Fruit fly (Drosophila melanogaster) whole organism: Measurements from ENCODE around the gene CG17344.

Experiments
- CG8478 ChIP-seq: fragments of >200 bp; optimal IDR thresholded peaks from 2 replicates; lab custom pipeline; 2018; ENCODE audit warnings: inconsistent platforms
- Dll ChIP-seq: fragments of >200 bp; optimal IDR thresholded peaks from 2 replicates; lab custom pipeline; 2017
- EcR ChIP-seq, 2 experiments: fragments of >200 bp; optimal IDR thresholded peaks; 2 replicates each; lab custom pipeline; 2017; ENCODE audit warnings: missing biosample characterization in 2 of 2, missing genetic modification characterization in 2 of 2, missing genetic modification reagents in 2 of 2
- pan ChIP-seq: fragments of >200 bp; optimal IDR thresholded peaks from 2 replicates; lab custom pipeline; 2017
- psq ChIP-seq: fragments of >200 bp; optimal IDR thresholded peaks from 2 replicates; lab custom pipeline; 2017
- usp ChIP-seq: fragments of >200 bp; optimal IDR thresholded peaks from 2 replicates; lab custom pipeline; 2017; ENCODE audit warnings: missing biosample characterization, missing genetic modification characterization, mixed read lengths

CG17344 gene

DNA sequence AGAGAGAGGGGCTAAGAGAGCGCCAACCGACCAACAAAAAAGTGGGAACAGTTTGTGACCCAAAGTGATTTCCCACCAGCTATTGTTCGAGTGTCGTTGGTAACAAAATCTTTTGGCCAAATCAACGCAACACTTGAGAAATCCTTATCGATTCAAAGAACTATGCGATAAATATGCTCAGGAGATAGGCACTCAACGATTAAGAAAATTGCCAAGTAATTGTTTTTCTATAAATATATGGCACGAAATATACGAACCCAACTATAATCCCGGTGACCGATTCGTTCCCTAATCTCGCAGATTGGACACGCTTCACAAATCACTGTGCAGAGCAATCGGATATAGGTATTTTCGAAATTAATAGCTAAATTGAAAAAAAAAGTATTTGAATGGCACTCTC, 9.3 kb downstream of the CG17344 start:
- TF ChIP-seq psq (lab: Kevin White, UChicago) (no peak), pan (lab: Kevin White, UChicago) (no peak), CG8478 (lab: Kevin White, UChicago) (no peak), EcR (GFP tag; optimal IDR thresholded peaks at IDR 0.05; lab: Kevin White, UChicago) (no peak), Dll (lab: Kevin White, UChicago) (no peak), usp (GFP tag; lab: Kevin White, UChicago) (no peak)

DNA sequence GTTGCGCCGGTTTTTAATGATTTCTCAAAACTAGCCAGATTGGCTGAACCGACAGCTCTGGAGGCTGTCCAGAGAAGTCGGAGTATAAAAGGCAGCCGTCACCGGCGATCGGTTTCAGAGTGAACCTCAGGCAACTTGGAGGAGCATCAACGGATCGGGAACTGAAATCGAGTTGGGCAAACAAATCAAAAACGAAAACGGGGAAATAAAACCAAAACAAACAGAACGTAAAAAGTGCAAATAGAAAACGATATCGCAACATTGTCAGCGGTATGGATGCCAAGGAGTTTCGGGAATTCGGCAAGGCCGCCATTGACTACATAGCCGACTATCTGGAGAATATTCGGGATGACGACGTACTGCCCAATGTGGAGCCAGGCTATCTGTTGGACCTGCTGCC, 9.9 kb downstream of the CG17344 start:
- no peak for TF ChIP-seq CG8478 (lab: Kevin White, UChicago)
- no peak for TF ChIP-seq Dll (lab: Kevin White, UChicago)
- TF ChIP-seq usp (GFP tag; lab: Kevin White, UChicago): no peak
- no peak for TF ChIP-seq psq (lab: Kevin White, UChicago)
- no peak for TF ChIP-seq pan (lab: Kevin White, UChicago)
- TF ChIP-seq EcR (GFP tag; optimal IDR thresholded peaks at IDR 0.05; lab: Kevin White, UChicago): no peak

DNA sequence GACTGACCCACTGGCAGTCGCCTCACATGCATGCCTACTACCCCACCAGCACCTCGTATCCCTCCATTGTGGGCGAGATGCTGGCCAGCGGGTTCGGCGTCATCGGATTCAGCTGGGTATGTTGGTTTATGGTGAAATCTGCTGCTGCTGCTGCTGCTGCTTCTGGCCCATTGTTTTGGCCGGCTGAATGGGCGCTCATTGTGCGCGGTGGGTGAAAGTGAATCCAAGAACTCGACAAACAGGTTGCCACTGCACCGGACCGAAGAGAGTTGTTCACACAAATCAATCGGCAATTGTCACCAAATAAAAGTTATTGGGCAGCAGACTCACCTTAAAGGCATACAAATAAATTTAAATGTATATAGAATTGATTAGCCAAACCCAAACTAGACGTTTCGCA, 10.4 kb downstream of the CG17344 start:
- TF ChIP-seq EcR (GFP tag; optimal IDR thresholded peaks at IDR 0.05; lab: Kevin White, UChicago) (no peak), usp (GFP tag; lab: Kevin White, UChicago) (no peak), CG8478 (lab: Kevin White, UChicago) (no peak), psq (lab: Kevin White, UChicago) (no peak), pan (lab: Kevin White, UChicago) (no peak), Dll (lab: Kevin White, UChicago) (no peak)

- TF ChIP-seq usp (GFP tag; lab: Kevin White, UChicago) (no peak), CG8478 (lab: Kevin White, UChicago) (no peak), Dll (lab: Kevin White, UChicago) (no peak)
These were observed 12.4 kb downstream of the CG17344 start, which contains the start of gene CG10561 for dm6 chr2L:19114183-19114776. TSS of gene CG10561 (plus strand) at chr2L:19114401.

DNA sequence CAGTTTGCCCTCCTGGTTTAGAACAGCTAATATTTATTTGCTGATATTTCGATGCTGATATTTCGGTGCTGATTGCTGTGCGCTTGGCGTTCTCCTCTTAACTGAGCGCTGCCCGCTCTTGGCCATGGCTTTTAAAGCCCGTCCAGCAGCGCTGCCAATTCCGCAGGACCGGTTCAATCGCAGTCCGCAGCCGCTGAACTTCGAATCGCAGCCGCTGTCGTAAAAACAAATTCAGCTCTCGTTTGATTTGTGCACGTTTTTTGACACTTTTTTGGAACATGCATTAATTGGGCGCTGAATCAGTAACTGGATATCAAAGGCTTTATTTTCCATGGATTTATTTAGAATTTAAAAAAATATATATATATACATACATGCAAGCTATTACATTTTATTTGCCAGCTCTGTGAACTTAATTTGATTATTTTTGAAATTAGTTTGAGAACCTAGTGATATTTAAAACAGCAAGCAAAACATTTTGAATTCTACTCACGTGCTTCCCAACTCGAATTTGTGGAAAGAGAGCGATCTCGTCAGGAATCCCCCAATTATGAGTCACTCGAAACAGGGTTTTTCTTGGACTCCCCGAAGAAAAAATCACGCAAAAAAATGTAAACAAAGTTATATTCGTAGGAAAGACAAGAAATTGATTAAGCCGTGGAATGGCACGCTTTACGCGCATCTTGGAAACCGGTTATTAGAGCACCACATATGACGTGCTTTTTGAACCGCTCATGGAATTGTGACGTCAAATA, 18.5 kb downstream of the CG17344 start, which contains the start of gene Ddc:
Gene Ddc, minus strand, starts transcription at position 111 of the 755 bp plus-strand sequence.
- TF ChIP-seq EcR (GFP tag; optimal IDR thresholded peaks at IDR 0.05; lab: Kevin White, UChicago): no peak
- TF ChIP-seq pan (lab: Kevin White, UChicago): no peak
- TF ChIP-seq usp (GFP tag; lab: Kevin White, UChicago): no peak
- TF ChIP-seq psq (lab: Kevin White, UChicago): no peak
- no peak for TF ChIP-seq CG8478 (lab: Kevin White, UChicago)
- TF ChIP-seq Dll (lab: Kevin White, UChicago): no peak

DNA sequence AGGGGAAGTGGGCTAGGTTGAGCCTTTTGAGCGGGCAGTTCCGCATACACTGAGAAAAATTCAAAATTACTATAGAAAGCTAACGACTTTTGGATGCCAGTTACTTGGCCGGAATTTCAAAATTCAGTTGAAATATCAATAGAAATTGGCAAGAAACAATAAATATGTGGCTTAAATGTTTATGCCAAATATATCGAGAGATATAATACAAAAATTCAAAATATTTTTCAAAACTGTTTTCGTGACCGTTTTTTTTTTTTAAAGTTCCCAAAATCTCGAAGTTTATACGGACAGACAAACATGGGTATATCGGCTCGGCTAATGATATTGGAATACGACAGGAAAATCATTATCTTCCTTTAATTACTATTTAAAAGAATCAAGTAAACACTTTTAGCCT, 19.1 kb downstream of the CG17344 start:
- TF ChIP-seq pan (lab: Kevin White, UChicago): no peak
- no peak for TF ChIP-seq EcR (GFP tag; optimal IDR thresholded peaks at IDR 0.05; lab: Kevin White, UChicago)
- TF ChIP-seq Dll (lab: Kevin White, UChicago): no peak
- TF ChIP-seq usp (GFP tag; lab: Kevin White, UChicago): no peak
- no peak for TF ChIP-seq psq (lab: Kevin White, UChicago)
- no peak for TF ChIP-seq CG8478 (lab: Kevin White, UChicago)

DNA sequence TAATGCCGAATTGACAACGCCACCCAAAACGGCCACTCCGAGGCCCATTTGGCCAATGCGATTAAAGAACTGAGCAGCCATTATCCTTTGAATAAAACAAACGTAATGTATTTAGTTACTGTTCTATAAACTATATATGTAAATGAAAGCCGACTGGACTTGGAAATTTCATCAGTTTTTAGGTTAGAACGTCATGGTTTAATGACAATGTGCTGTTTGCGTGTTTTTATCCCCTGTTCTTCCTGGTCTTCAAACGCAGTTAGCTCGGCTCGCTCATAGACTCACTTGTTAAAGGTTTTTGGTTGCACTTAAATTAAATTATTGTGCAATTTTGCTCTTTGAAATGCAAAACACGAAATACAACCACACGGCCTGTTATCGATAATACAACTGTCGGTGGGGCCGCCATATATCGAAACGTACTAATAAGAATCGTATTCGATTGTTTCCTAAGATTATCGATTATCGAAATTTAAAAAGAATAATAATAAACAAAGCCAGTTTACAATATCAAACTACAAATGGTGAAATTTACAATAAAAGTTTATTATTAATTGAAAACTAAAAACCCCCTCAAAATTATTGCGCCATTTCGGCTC, 21.7 kb downstream of the CG17344 start, which contains the start of gene Phb1:
Gene Phb1, minus strand, starts transcription at position 398 of the 599 bp plus-strand sequence.
- TF ChIP-seq Dll (lab: Kevin White, UChicago): no peak

- TF ChIP-seq CG8478 (lab: Kevin White, UChicago) (no peak), usp (GFP tag; lab: Kevin White, UChicago) (no peak), pan (lab: Kevin White, UChicago) (no peak), Dll (lab: Kevin White, UChicago) (no peak), EcR (GFP tag; optimal IDR thresholded peaks at IDR 0.05; lab: Kevin White, UChicago) (no peak), psq (lab: Kevin White, UChicago) (no peak)
These were observed 25.0 kb downstream of the CG17344 start for dm6 chr2L:19126888-19127287.

dm6 chr2L:19131905-19132402, 30.1 kb downstream of the CG17344 start, which contains the start of the genes AsnRS and DCTN6-p27:
TSS of gene AsnRS (minus strand) at chr2L:19131954.
TSS of gene DCTN6-p27 (plus strand) at chr2L:19132323.
- TF ChIP-seq usp (GFP tag; lab: Kevin White, UChicago) (no peak), EcR (GFP tag; optimal IDR thresholded peaks at IDR 0.05; lab: Kevin White, UChicago) (no peak)

DNA sequence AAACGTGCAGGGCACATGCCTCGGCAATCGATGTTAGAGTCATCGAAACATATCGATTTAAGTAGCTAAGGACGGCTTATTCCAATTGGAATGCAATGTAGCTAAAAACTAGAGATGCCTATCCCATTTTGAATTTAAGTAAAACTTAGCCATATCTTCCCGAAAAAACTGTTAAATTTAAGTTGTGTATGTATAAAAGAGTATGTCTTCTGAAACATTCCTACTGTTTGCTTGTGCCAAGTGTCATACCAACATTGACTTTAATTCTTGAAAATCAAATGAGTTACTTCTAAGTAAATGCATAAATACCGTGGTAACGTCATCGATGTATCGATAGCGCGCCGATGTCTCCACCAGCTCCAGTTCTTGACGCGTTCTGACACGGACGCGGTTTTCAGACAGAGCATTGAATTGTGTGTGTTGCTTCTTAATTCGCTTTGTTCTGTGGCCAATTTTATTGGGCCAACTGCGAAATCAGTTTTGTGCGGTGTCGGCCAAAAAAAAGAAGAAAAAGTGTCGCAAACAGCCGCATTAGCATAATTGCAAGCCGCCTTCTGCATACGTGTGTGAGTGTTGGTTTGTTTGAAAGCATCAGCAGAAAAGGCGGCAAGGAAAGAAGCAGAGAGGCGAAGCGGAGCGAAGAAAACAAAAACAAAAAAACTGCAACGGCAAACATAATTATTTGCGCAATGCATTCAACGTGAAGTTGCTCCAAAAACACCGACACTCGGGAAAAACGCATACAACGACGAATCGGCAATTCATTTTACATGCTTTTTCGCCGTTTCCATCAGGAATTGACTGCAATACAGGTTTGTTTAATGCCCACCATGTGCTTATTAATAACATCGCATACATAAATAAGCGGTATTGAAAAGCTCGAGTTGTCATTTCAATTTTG, 31.9 kb downstream of the CG17344 start, which contains the start of gene brat:
Gene brat, plus strand, starts transcription at position 352 of the 901 bp plus-strand sequence.
- TF ChIP-seq EcR (GFP tag; optimal IDR thresholded peaks at IDR 0.05; lab: Kevin White, UChicago) (no peak), usp (GFP tag; lab: Kevin White, UChicago) (no peak), CG8478 (lab: Kevin White, UChicago) (no peak), pan (lab: Kevin White, UChicago) (no peak), Dll (lab: Kevin White, UChicago) (no peak), psq (lab: Kevin White, UChicago) (no peak)
